Fruit fly (Drosophila melanogaster): ENCODE measurements around the gene CG43291.

Gene CG43291

dm6 chr3R:14220105-14220504, 24.4 kb downstream of the CG43291 start, which contains the start of gene CG31326:
TSS of gene CG31326 (minus strand) at chr3R:14220205.
- TF ChIP-seq CG17801 (GFP tag; optimal IDR thresholded peaks at IDR 0.05; ENCODE audit: partially characterized antibody): no peak

- TF ChIP-seq CG17801 (GFP tag; optimal IDR thresholded peaks at IDR 0.05; ENCODE audit: partially characterized antibody): no peak
These were observed 26.6 kb downstream of the CG43291 start, which contains the start of gene CG9649 for dm6 chr3R:14217839-14218238. TSS of gene CG9649 (minus strand) at chr3R:14217882.

- TF ChIP-seq CG17801 (GFP tag; optimal IDR thresholded peaks at IDR 0.05; ENCODE audit: partially characterized antibody): no peak
These were observed 29.7 kb downstream of the CG43291 start, which contains the start of gene Dop1R1 for dm6 chr3R:14214776-14215175. TSS of gene Dop1R1 (minus strand) at chr3R:14214810.

Measured in ovary, adult (tissue).